Fruit fly (Drosophila melanogaster) whole organism, embryonic: ENCODE results near the gene NaPi-III.

Experiments used
- Atf-2 ChIP-seq: fragments of 200-800 bp; sonication (Bioruptor generic); optimal IDR thresholded peaks from 2 replicates; lab custom pipeline; 2016; ENCODE audit warnings: missing biosample characterization, missing genetic modification characterization
- Bteb2 ChIP-seq: fragments of 200-800 bp; sonication (Bioruptor generic); optimal IDR thresholded peaks from 2 replicates; lab custom pipeline; 2016; ENCODE audit warnings: missing biosample characterization, missing genetic modification characterization
- C15 ChIP-seq: fragments of 200-800 bp; sonication (Bioruptor generic); IDR thresholded peaks from 3 replicates; pipeline ENCODE4 v1.3.6; 2022; ENCODE audit warnings: missing biosample characterization, missing genetic modification characterization
- CG10321 ChIP-seq: fragments of 200-800 bp; sonication (Bioruptor generic); IDR thresholded peaks from 2 replicates; pipeline ENCODE4 v1.3.6; 2022; ENCODE audit warnings: missing biosample characterization, missing genetic modification characterization
- CG11085 ChIP-seq: fragments of 200-800 bp; sonication (Bioruptor generic); IDR thresholded peaks from 2 replicates; pipeline ENCODE4 v1.3.6; 2022; ENCODE audit warnings: missing biosample characterization, missing genetic modification characterization
- CG11247 ChIP-seq: fragments of 200-800 bp; sonication (Bioruptor generic); IDR thresholded peaks from 2 replicates; pipeline ENCODE4 v1.3.6; 2022; ENCODE audit warnings: missing biosample characterization, missing genetic modification characterization
- CG11456 ChIP-seq: fragments of 200-800 bp; sonication (Bioruptor generic); IDR thresholded peaks from 3 replicates; pipeline ENCODE4 v1.3.6; 2022; ENCODE audit warnings: missing biosample characterization, missing genetic modification characterization
- CG13624 ChIP-seq: fragments of 200-800 bp; sonication (Bioruptor generic); optimal IDR thresholded peaks from 2 replicates; lab custom pipeline; 2016; ENCODE audit warnings: missing biosample characterization, missing genetic modification characterization
- CG15601 ChIP-seq: fragments of 200-800 bp; sonication (Bioruptor generic); optimal IDR thresholded peaks from 3 replicates; lab custom pipeline; 2019; ENCODE audit warnings: missing biosample characterization, mild to moderate bottlenecking, missing genetic modification characterization, moderate library complexity
- CG16779 ChIP-seq: fragments of 200-800 bp; sonication (Bioruptor generic); IDR thresholded peaks from 2 replicates; pipeline ENCODE4 v1.3.6; 2022; ENCODE audit warnings: missing biosample characterization, missing genetic modification characterization
- CG30431 ChIP-seq: fragments of 200-800 bp; sonication (Bioruptor generic); optimal IDR thresholded peaks from 2 replicates; lab custom pipeline; 2017; ENCODE audit warnings: missing biosample characterization, missing genetic modification characterization
- CG3065 ChIP-seq: fragments of 200-800 bp; sonication (Bioruptor generic); optimal IDR thresholded peaks from 2 replicates; lab custom pipeline; 2016; ENCODE audit warnings: missing biosample characterization, missing genetic modification characterization
- CG31388 ChIP-seq: fragments of 200-800 bp; sonication (Bioruptor generic); optimal IDR thresholded peaks from 2 replicates; lab custom pipeline; 2016; ENCODE audit warnings: missing biosample characterization, missing genetic modification characterization
- CG33213 ChIP-seq: fragments of 200-800 bp; sonication (Bioruptor generic); optimal IDR thresholded peaks from 3 replicates; lab custom pipeline; 2016; ENCODE audit warnings: missing biosample characterization, missing genetic modification characterization
- CG3838 ChIP-seq: fragments of 200-800 bp; sonication (Bioruptor generic); optimal IDR thresholded peaks from 3 replicates; lab custom pipeline; 2016; ENCODE audit warnings: missing biosample characterization, missing genetic modification characterization
- CG4282 ChIP-seq: fragments of 200-800 bp; sonication (Bioruptor generic); optimal IDR thresholded peaks from 2 replicates; lab custom pipeline; 2016; ENCODE audit warnings: missing biosample characterization, missing genetic modification characterization
- CG6689 ChIP-seq: fragments of 200-800 bp; sonication (Bioruptor generic); IDR thresholded peaks from 2 replicates; pipeline ENCODE4 v1.3.6; 2022; ENCODE audit warnings: missing biosample characterization, missing genetic modification characterization
- CG6813 ChIP-seq: fragments of 200-800 bp; sonication (Bioruptor generic); optimal IDR thresholded peaks from 2 replicates; lab custom pipeline; 2017; ENCODE audit warnings: missing biosample characterization, missing genetic modification characterization, mild to moderate bottlenecking, moderate library complexity, missing genetic modification reagents
- CG7745 ChIP-seq: fragments of 200-800 bp; sonication (Bioruptor generic); optimal IDR thresholded peaks from 2 replicates; lab custom pipeline; 2018; ENCODE audit warnings: missing biosample characterization, mild to moderate bottlenecking, missing genetic modification characterization, moderate library complexity
- CG8765 ChIP-seq: fragments of 200-800 bp; sonication (Bioruptor generic); IDR thresholded peaks from 2 replicates; pipeline ENCODE4 v1.3.6; 2022; ENCODE audit warnings: missing biosample characterization, missing genetic modification characterization
- CG9876 ChIP-seq: fragments of 200-800 bp; sonication (Bioruptor generic); optimal IDR thresholded peaks from 2 replicates; lab custom pipeline; 2016; ENCODE audit warnings: missing biosample characterization, missing genetic modification characterization
- Dip3 ChIP-seq: fragments of 200-800 bp; sonication (Bioruptor generic); optimal IDR thresholded peaks from 3 replicates; lab custom pipeline; 2016; ENCODE audit warnings: missing biosample characterization, missing genetic modification characterization
- Dll ChIP-seq: fragments of 200-800 bp; sonication (Bioruptor generic); IDR thresholded peaks from 4 replicates; pipeline ENCODE4 v1.3.6; 2022; ENCODE audit warnings: missing biosample characterization, missing genetic modification characterization; ENCODE audit not compliant: partially characterized antibody
- Doc3 ChIP-seq: fragments of 200-800 bp; sonication (Bioruptor generic); IDR thresholded peaks from 3 replicates; pipeline ENCODE4 v1.3.6; 2022; ENCODE audit warnings: missing biosample characterization, missing genetic modification characterization; ENCODE audit not compliant: partially characterized antibody
- Ets65A ChIP-seq: fragments of 200-800 bp; sonication (Bioruptor generic); peaks from one replicate; lab custom pipeline; 2016; ENCODE audit warnings: missing biosample characterization, missing genetic modification characterization
- Hmr ChIP-seq: fragments of 200-800 bp; sonication (Bioruptor generic); optimal IDR thresholded peaks from 3 replicates; lab custom pipeline; 2017; ENCODE audit warnings: mild to moderate bottlenecking, missing biosample characterization, missing genetic modification reagents, missing genetic modification characterization
- Max ChIP-seq: fragments of 200-800 bp; sonication (Bioruptor generic); optimal IDR thresholded peaks from 2 replicates; lab custom pipeline; 2016; ENCODE audit warnings: missing biosample characterization, mild to moderate bottlenecking, missing genetic modification characterization
- Meics ChIP-seq: fragments of 200-800 bp; sonication (Bioruptor generic); optimal IDR thresholded peaks from 2 replicates; lab custom pipeline; 2017; ENCODE audit warnings: missing biosample characterization, mild to moderate bottlenecking, missing genetic modification characterization
- NC2β ChIP-seq: fragments of 200-800 bp; sonication (Bioruptor generic); optimal IDR thresholded peaks from 2 replicates; lab custom pipeline; 2016; ENCODE audit warnings: missing biosample characterization, missing genetic modification characterization
- Nf-YA ChIP-seq: fragments of 200-800 bp; sonication (Bioruptor generic); IDR thresholded peaks from 2 replicates; pipeline ENCODE4 v1.3.6; 2022; ENCODE audit warnings: missing biosample characterization, missing genetic modification characterization
- PHDP ChIP-seq: fragments of 200-800 bp; sonication (Bioruptor generic); optimal IDR thresholded peaks from 3 replicates; lab custom pipeline; 2018; ENCODE audit warnings: missing biosample characterization, mild to moderate bottlenecking, missing genetic modification characterization, moderate library complexity
- Pdp1 ChIP-seq, 2 experiments: fragments of 200-800 bp; sonication (Bioruptor generic); optimal IDR thresholded peaks; 3 replicates each; lab custom pipeline; 2016; ENCODE audit warnings: missing biosample characterization in 2 of 2, missing genetic modification characterization in 2 of 2, mild to moderate bottlenecking in 1 of 2, moderate library complexity in 1 of 2
- Ssrp ChIP-seq: fragments of 200-800 bp; sonication (Bioruptor generic); optimal IDR thresholded peaks from 2 replicates; lab custom pipeline; 2018; ENCODE audit warnings: missing biosample characterization, mild to moderate bottlenecking, missing genetic modification characterization, moderate library complexity
- amos ChIP-seq: fragments of 200-800 bp; sonication (Bioruptor generic); IDR thresholded peaks from 2 replicates; pipeline ENCODE4 v1.3.6; 2022; ENCODE audit warnings: missing biosample characterization, missing genetic modification characterization; ENCODE audit not compliant: partially characterized antibody
- bcd ChIP-seq: fragments of 200-800 bp; sonication (Bioruptor generic); optimal IDR thresholded peaks from 2 replicates; lab custom pipeline; 2017; ENCODE audit warnings: missing biosample characterization, mild to moderate bottlenecking, missing genetic modification characterization
- crol ChIP-seq: fragments of 200-800 bp; sonication (Bioruptor generic); IDR thresholded peaks from 2 replicates; pipeline ENCODE4 v1.3.6; 2022; ENCODE audit warnings: missing biosample characterization, missing genetic modification characterization
- dmrt99B ChIP-seq: fragments of 200-800 bp; sonication (Bioruptor generic); optimal IDR thresholded peaks from 2 replicates; lab custom pipeline; 2018; ENCODE audit warnings: missing biosample characterization, mild to moderate bottlenecking, missing genetic modification characterization, moderate library complexity
- dpn ChIP-seq, 2 experiments: fragments of 200-800 bp; sonication (Bioruptor generic); optimal IDR thresholded peaks; 3 replicates each; lab custom pipeline; 2016; ENCODE audit warnings: missing biosample characterization in 2 of 2, missing genetic modification characterization in 2 of 2
- grau ChIP-seq: fragments of 200-800 bp; optimal IDR thresholded peaks from 3 replicates; lab custom pipeline; 2019; ENCODE audit warnings: missing biosample characterization, mild to moderate bottlenecking, missing genetic modification characterization, moderate library complexity
- inv ChIP-seq: fragments of 200-800 bp; sonication (Bioruptor generic); IDR thresholded peaks from 2 replicates; pipeline ENCODE4 v1.3.6; 2022; ENCODE audit warnings: missing biosample characterization, missing genetic modification characterization; ENCODE audit not compliant: partially characterized antibody
- kah ChIP-seq: fragments of 200-800 bp; sonication (Bioruptor generic); optimal IDR thresholded peaks from 2 replicates; lab custom pipeline; 2018; ENCODE audit warnings: missing biosample characterization, mild to moderate bottlenecking, missing genetic modification characterization
- kay ChIP-seq: fragments of 200-800 bp; sonication (Bioruptor generic); optimal IDR thresholded peaks from 2 replicates; lab custom pipeline; 2016; ENCODE audit warnings: missing biosample characterization, missing genetic modification characterization
- klu ChIP-seq: fragments of 200-800 bp; sonication (Bioruptor generic); IDR thresholded peaks from 2 replicates; pipeline ENCODE4 v1.3.6; 2022; ENCODE audit warnings: missing biosample characterization, missing genetic modification characterization
- pb ChIP-seq: fragments of 200-800 bp; sonication (Bioruptor generic); optimal IDR thresholded peaks from 3 replicates; lab custom pipeline; 2016; ENCODE audit warnings: missing biosample characterization, missing genetic modification characterization
- peb ChIP-seq: fragments of 200-800 bp; sonication (Bioruptor generic); IDR thresholded peaks from 2 replicates; pipeline ENCODE4 v1.3.6; 2022; ENCODE audit warnings: missing biosample characterization, missing genetic modification characterization
- ranshi ChIP-seq: fragments of 200-800 bp; sonication (Bioruptor generic); IDR thresholded peaks from 2 replicates; pipeline ENCODE4 v1.3.6; 2022; ENCODE audit warnings: missing biosample characterization, missing genetic modification characterization
- repo ChIP-seq: fragments of 200-800 bp; sonication (Bioruptor generic); optimal IDR thresholded peaks from 2 replicates; lab custom pipeline; 2016; ENCODE audit warnings: missing biosample characterization, missing genetic modification characterization
- sim ChIP-seq: fragments of 200-800 bp; sonication (Bioruptor generic); IDR thresholded peaks from 2 replicates; pipeline ENCODE4 v1.3.6; 2022; ENCODE audit warnings: missing biosample characterization, missing genetic modification characterization
- sqz ChIP-seq: fragments of 200-800 bp; sonication (Bioruptor generic); optimal IDR thresholded peaks from 3 replicates; lab custom pipeline; 2018; ENCODE audit warnings: missing biosample characterization, mild to moderate bottlenecking, missing genetic modification characterization
- trem ChIP-seq: fragments of 200-800 bp; optimal IDR thresholded peaks from 3 replicates; lab custom pipeline; 2019; ENCODE audit warnings: missing biosample characterization, mild to moderate bottlenecking, missing genetic modification characterization, moderate library complexity

NaPi-III gene

DNA sequence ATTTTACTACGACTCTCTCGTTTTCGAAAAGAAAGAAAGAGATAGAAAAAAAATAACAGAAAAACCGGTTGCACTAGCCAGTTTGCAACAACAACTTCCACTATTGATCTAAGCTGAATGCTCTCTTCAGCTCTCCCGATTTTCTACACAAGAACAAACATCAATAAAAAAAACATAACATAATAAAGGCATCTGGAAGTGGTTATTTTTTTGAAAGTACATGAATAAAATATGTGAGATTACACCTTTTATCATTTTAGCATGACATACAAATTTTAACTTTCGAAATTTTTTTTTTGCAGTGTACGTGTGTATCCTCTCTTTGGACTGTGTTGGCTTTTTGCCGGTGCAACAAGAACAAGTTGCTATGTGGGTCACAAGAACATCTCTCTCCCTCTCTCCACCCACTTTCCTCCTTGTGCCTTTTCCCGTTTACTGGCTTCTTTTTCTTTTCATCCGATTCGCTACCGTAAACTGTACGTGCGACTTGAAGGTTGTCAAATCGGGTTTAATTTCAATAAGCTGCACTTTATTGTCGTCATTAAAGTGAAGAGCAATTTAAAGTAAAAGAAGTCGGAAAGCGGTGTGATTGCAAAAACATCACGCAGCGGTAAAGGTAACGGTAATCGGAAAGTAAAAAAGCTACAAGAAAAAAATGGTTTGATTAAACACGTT is 38.5 kb upstream of the NaPi-III start (continued):
- TF ChIP-seq CG6689 (GFP tag; lab: Robert Waterston, UW) (peak; percentile 96), Ssrp (tag; lab: Kevin White, UChicago) (peak; percentile 97), CG16779 (peak; percentile 73), klu (peak; percentile 79), CG15601 (tag; lab: Kevin White, UChicago) (peak; percentile 98), Pdp1 (GFP tag; optimal IDR thresholded peaks at IDR 0.05; lab: Kevin White, UChicago) (peak; percentile 95 to 97), trem (peak; percentile 94), repo (GFP tag; lab: Kevin White, UChicago) (peak; percentile 96), Dip3 (GFP tag; lab: Kevin White, UChicago) (peak; percentile 89), kah (GFP tag; lab: Kevin White, UChicago) (peak; percentile 93), NC2β (GFP tag; lab: Kevin White, UChicago) (peak; percentile 97), dpn (GFP tag; optimal IDR thresholded peaks at IDR 0.05; lab: Kevin White, UChicago) (peak; percentile 97), CG9876 (GFP tag; lab: Kevin White, UChicago) (peak; percentile 89), Meics (GFP tag; lab: Kevin White, UChicago) (peak; percentile 89), grau (peak; percentile 93), sim (GFP tag; lab: Robert Waterston, UW) (peak; percentile 96), peb (peak; percentile 91), crol (GFP tag; lab: Robert Waterston, UW) (peak; percentile 76), inv (GFP tag; lab: Robert Waterston, UW) (no peak), CG3838 (GFP tag; lab: Kevin White, UChicago) (peak; percentile 92), CG30431 (GFP tag; lab: Kevin White, UChicago) (peak; percentile 92), CG3065 (GFP tag; lab: Kevin White, UChicago) (peak; percentile 91), CG10321 (GFP tag; lab: Robert Waterston, UW) (peak; percentile 81), CG11456 (GFP tag; lab: Robert Waterston, UW) (peak; percentile 90), Ets65A (peak; percentile 98), Doc3 (no peak), dmrt99B (tag; lab: Kevin White, UChicago) (peak; percentile 97), ranshi (GFP tag; lab: Robert Waterston, UW) (peak; percentile 96), Bteb2 (GFP tag; lab: Kevin White, UChicago) (peak; percentile 94), CG4282 (peak; percentile 90), C15 (GFP tag; lab: Robert Waterston, UW) (peak; percentile 81), Atf-2 (GFP tag; lab: Kevin White, UChicago) (peak; percentile 97), sqz (GFP tag; lab: Kevin White, UChicago) (peak; percentile 97), CG13624 (GFP tag; lab: Kevin White, UChicago) (peak; percentile 96), amos (no peak), CG11247 (GFP tag; lab: Robert Waterston, UW) (peak; percentile 89), CG33213 (GFP tag; lab: Kevin White, UChicago) (peak; percentile 96), Hmr (peak; percentile 86), CG31388 (GFP tag; lab: Kevin White, UChicago) (peak; percentile 93), CG6813 (GFP tag; lab: Kevin White, UChicago) (peak; percentile 93), bcd (peak; percentile 95), CG8765 (peak; percentile 87), pb (GFP tag; lab: Kevin White, UChicago) (peak; percentile 94), Max (GFP tag; lab: Kevin White, UChicago) (peak; percentile 96), Dll (no peak), CG7745 (tag; lab: Kevin White, UChicago) (peak; percentile 91), Nf-YA (GFP tag; lab: Robert Waterston, UW) (peak; percentile 96), PHDP (tag; lab: Kevin White, UChicago) (peak; percentile 97), CG11085 (GFP tag; lab: Robert Waterston, UW) (peak; percentile 82), kay (GFP tag; lab: Kevin White, UChicago) (peak; percentile 91)
